Fruit fly (Drosophila melanogaster): ENCODE measurements around the gene TBC1D23.

Gene TBC1D23

DNA sequence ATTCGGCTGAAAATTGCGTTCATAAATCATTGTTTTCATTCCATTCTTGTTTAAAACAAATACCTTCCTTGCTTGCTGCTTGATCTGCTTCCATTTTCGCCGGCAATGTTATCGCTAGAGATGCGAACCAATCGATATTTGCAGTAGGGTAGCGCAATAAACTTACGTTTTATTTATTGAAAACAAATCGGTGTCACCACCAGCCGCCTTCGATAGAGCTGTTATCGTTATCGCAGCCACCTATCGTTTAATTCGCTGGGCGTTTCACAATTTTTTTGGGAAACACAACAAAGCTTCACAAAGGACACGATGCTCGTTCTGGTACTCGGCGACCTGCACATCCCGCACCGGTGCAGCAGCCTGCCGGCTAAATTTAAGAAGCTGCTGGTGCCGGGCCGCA, 21.4 kb downstream of the TBC1D23 start, which contains the start of the genes Tfb4 and Vps29 (continued):
- TF ChIP-seq CG2116 (GFP tag; optimal IDR thresholded peaks at IDR 0.05) (peak; percentile 69), CG8388 (GFP tag; optimal IDR thresholded peaks at IDR 0.05) (no peak), ro (GFP tag; IDR thresholded peaks at IDR 0.05) (no peak), CG3281 (GFP tag; optimal IDR thresholded peaks at IDR 0.05) (no peak), CG17612 (GFP tag; IDR thresholded peaks at IDR 0.05) (no peak), kni (GFP tag; optimal IDR thresholded peaks at IDR 0.05) (no peak), Scr (GFP tag; IDR thresholded peaks at IDR 0.05; ENCODE audit: partially characterized antibody) (peak; percentile 80), CG2712 (tag; optimal IDR thresholded peaks at IDR 0.05) (peak; percentile 49), p53 (GFP tag; optimal IDR thresholded peaks at IDR 0.05) (peak; percentile 7), CG9932 (GFP tag; IDR thresholded peaks at IDR 0.05) (peak; percentile 87), CHES-1-like (GFP tag; optimal IDR thresholded peaks at IDR 0.05) (peak; percentile 65), CG30431 (GFP tag; optimal IDR thresholded peaks at IDR 0.05) (no peak), HLH4C (GFP tag; IDR thresholded peaks at IDR 0.05; ENCODE audit: partially characterized antibody) (peak; percentile 98), CG10654 (GFP tag; optimal IDR thresholded peaks at IDR 0.05) (peak; percentile 21), trh (GFP tag; optimal IDR thresholded peaks at IDR 0.05) (no peak), CG11696 (GFP tag; IDR thresholded peaks at IDR 0.05) (no peak), MESR4 (GFP tag; optimal IDR thresholded peaks at IDR 0.05) (peak; percentile 78), org-1 (GFP tag; optimal IDR thresholded peaks at IDR 0.05) (no peak), gsb (GFP tag; IDR thresholded peaks at IDR 0.05) (no peak), H2.0 (GFP tag; IDR thresholded peaks at IDR 0.05) (peak; percentile 46; the same call in 1 of the 2 replicates), CG6272 (GFP tag; IDR thresholded peaks at IDR 0.05) (peak; percentile 46; the same call in 1 of the 2 replicates), eyg (GFP tag; optimal IDR thresholded peaks at IDR 0.05) (no peak), danr (GFP tag; IDR thresholded peaks at IDR 0.05) (no peak), H15 (GFP tag; IDR thresholded peaks at IDR 0.05) (no peak), sd (tag; optimal IDR thresholded peaks at IDR 0.05) (no peak), CG1603 (tag; optimal IDR thresholded peaks at IDR 0.05) (no peak), mam (GFP tag; optimal IDR thresholded peaks at IDR 0.05) (peak; percentile 73), Oaz (GFP tag; IDR thresholded peaks at IDR 0.05) (no peak), salm (tag; optimal IDR thresholded peaks at IDR 0.05) (no peak), Kr (GFP tag; optimal IDR thresholded peaks at IDR 0.05) (no peak), hkb (optimal IDR thresholded peaks at IDR 0.05) (no peak), hkb (GFP tag; IDR thresholded peaks at IDR 0.05) (peak; percentile 61), Dref (GFP tag; IDR thresholded peaks at IDR 0.05) (peak; percentile 97), D (optimal IDR thresholded peaks at IDR 0.05) (no peak), D (GFP tag; optimal IDR thresholded peaks at IDR 0.05) (no peak), btn (GFP tag; optimal IDR thresholded peaks at IDR 0.05) (no peak), scrt (GFP tag; optimal IDR thresholded peaks at IDR 0.05) (no peak), ci (GFP tag; IDR thresholded peaks at IDR 0.05) (peak; percentile 87), CG8290 (GFP tag; optimal IDR thresholded peaks at IDR 0.05) (no peak), CG8290 (tag; optimal IDR thresholded peaks at IDR 0.05) (no peak), sim (GFP tag; IDR thresholded peaks at IDR 0.05) (no peak), Blimp-1 (GFP tag; optimal IDR thresholded peaks at IDR 0.05) (no peak), HLHmδ (GFP tag; optimal IDR thresholded peaks at IDR 0.05) (no peak), CG14014 (GFP tag; IDR thresholded peaks at IDR 0.05) (peak; percentile 23; the same call in 1 of the 2 replicates), ems (GFP tag; optimal IDR thresholded peaks at IDR 0.05) (peak; percentile 67), Bdp1 (GFP tag; optimal IDR thresholded peaks at IDR 0.05) (no peak), dm (GFP tag; optimal IDR thresholded peaks at IDR 0.05) (peak; percentile 31), CG4404 (GFP tag; IDR thresholded peaks at IDR 0.05) (no peak), CG7556 (GFP tag; optimal IDR thresholded peaks at IDR 0.05) (no peak), pita (GFP tag; optimal IDR thresholded peaks at IDR 0.05) (no peak), CG10274 (GFP tag; optimal IDR thresholded peaks at IDR 0.05) (no peak), jing (GFP tag; optimal IDR thresholded peaks at IDR 0.05) (no peak), CG14710 (tag; optimal IDR thresholded peaks at IDR 0.05) (peak; percentile 52), Ets65A (GFP tag) (peak; percentile 94)

Measured in whole organism, embryonic.